Fruit fly (Drosophila melanogaster) whole organism: ENCODE measurements around the gene bc10.

ENCODE experiments used
- CG8478 ChIP-seq: fragments of >200 bp; optimal IDR thresholded peaks from 2 replicates; lab custom pipeline; 2018; ENCODE audit warnings: inconsistent platforms
- Dll ChIP-seq: fragments of >200 bp; optimal IDR thresholded peaks from 2 replicates; lab custom pipeline; 2017
- EcR ChIP-seq, 2 experiments: fragments of >200 bp; optimal IDR thresholded peaks; 2 replicates each; lab custom pipeline; 2017; ENCODE audit warnings: missing biosample characterization in 2 of 2, missing genetic modification characterization in 2 of 2, missing genetic modification reagents in 2 of 2
- pan ChIP-seq: fragments of >200 bp; optimal IDR thresholded peaks from 2 replicates; lab custom pipeline; 2017
- psq ChIP-seq: fragments of >200 bp; optimal IDR thresholded peaks from 2 replicates; lab custom pipeline; 2017
- usp ChIP-seq: fragments of >200 bp; optimal IDR thresholded peaks from 2 replicates; lab custom pipeline; 2017; ENCODE audit warnings: missing biosample characterization, missing genetic modification characterization, mixed read lengths

- TF ChIP-seq EcR (GFP tag; optimal IDR thresholded peaks at IDR 0.05; lab: Kevin White, UChicago) = no peak
- no peak for TF ChIP-seq CG8478 (lab: Kevin White, UChicago)
- no peak for TF ChIP-seq Dll (lab: Kevin White, UChicago)
- no peak for TF ChIP-seq pan (lab: Kevin White, UChicago)
- no peak for TF ChIP-seq psq (lab: Kevin White, UChicago)
- no peak for TF ChIP-seq usp (GFP tag; lab: Kevin White, UChicago)
Measured at dm6 chr3L:5603860-5604415, 38.9 kb downstream of the bc10 start, which contains the start of gene TM9SF3.
